Worm (Caenorhabditis elegans) whole organism, L3 larva: ENCODE results near the gene F46H5.3.

Experiments
- R02D3.7 ChIP-seq: fragments of 150-350 bp; optimal IDR thresholded peaks from 2 replicates; lab custom pipeline; 2014; ENCODE audit warnings: missing biosample characterization, missing genetic modification characterization
- ZK546.5 ChIP-seq: sonication (generic microtip); optimal IDR thresholded peaks from 2 replicates; lab custom pipeline; 2017; ENCODE audit warnings: missing biosample characterization, missing genetic modification characterization
- ama-1 ChIP-seq: fragments of 150-350 bp; optimal IDR thresholded peaks from 2 replicates; lab custom pipeline; 2018
- ceh-82 ChIP-seq: fragments of 150-350 bp; optimal IDR thresholded peaks from 2 replicates; lab custom pipeline; 2014; ENCODE audit warnings: missing biosample characterization, missing genetic modification characterization
- ceh-9 ChIP-seq: sonication (generic microtip); optimal IDR thresholded peaks from 2 replicates; lab custom pipeline; 2018; ENCODE audit warnings: missing biosample characterization, missing genetic modification characterization
- egl-27 ChIP-seq: sonication (generic microtip); optimal IDR thresholded peaks from 4 replicates; lab custom pipeline; 2017; ENCODE audit warnings: missing biosample characterization, missing genetic modification reagents, missing genetic modification characterization
- egl-5 ChIP-seq: fragments of 150-350 bp; optimal IDR thresholded peaks from 2 replicates; lab custom pipeline; 2017; ENCODE audit warnings: missing biosample characterization, missing genetic modification reagents, missing genetic modification characterization, inconsistent platforms
- elt-1 ChIP-seq: fragments of 150-350 bp; optimal IDR thresholded peaks from 2 replicates; lab custom pipeline; 2014; ENCODE audit warnings: missing biosample characterization, missing genetic modification characterization
- elt-2 ChIP-seq: sonication (generic microtip); optimal IDR thresholded peaks from 2 replicates; lab custom pipeline; 2016; ENCODE audit warnings: missing genetic modification reagents, mild to moderate bottlenecking, missing genetic modification characterization, missing compliant biosample characterization
- elt-3 ChIP-seq, 3 experiments: fragments of 150-350 bp in 1 of 3; sonication (generic microtip) in 2 of 3; optimal IDR thresholded peaks; 2 replicates in 2 of 3; 4 replicates in 1 of 3; lab custom pipeline; 2014 to 2017; ENCODE audit warnings: missing biosample characterization in 3 of 3, missing genetic modification characterization in 3 of 3
- fkh-10 ChIP-seq: sonication (generic microtip); optimal IDR thresholded peaks from 2 replicates; lab custom pipeline; 2017; ENCODE audit warnings: missing biosample characterization, missing genetic modification reagents, missing genetic modification characterization
- hmg-11 ChIP-seq: sonication (generic microtip); optimal IDR thresholded peaks from 2 replicates; lab custom pipeline; 2016; ENCODE audit warnings: missing genetic modification characterization, missing compliant biosample characterization
- lin-15B ChIP-seq: fragments of 150-350 bp; optimal IDR thresholded peaks from 2 replicates; lab custom pipeline; 2014; ENCODE audit warnings: missing biosample characterization, missing genetic modification characterization
- lin-39 ChIP-seq: fragments of 150-350 bp; optimal IDR thresholded peaks from 2 replicates; lab custom pipeline; 2018; ENCODE audit warnings: missing biosample characterization, missing genetic modification reagents, missing genetic modification characterization
- lsy-12 ChIP-seq: sonication (generic microtip); optimal IDR thresholded peaks from 2 replicates; lab custom pipeline; 2016; ENCODE audit warnings: mild to moderate bottlenecking, missing genetic modification characterization, missing compliant biosample characterization
- mdl-1 ChIP-seq: fragments of 150-350 bp; optimal IDR thresholded peaks from 2 replicates; lab custom pipeline; 2014; ENCODE audit warnings: missing biosample characterization, missing genetic modification characterization
- mml-1 ChIP-seq: fragments of 150-350 bp; sonication (generic microtip); optimal IDR thresholded peaks from 3 replicates; lab custom pipeline; 2014; ENCODE audit warnings: missing biosample characterization, missing genetic modification characterization
- nfya-1 ChIP-seq: sonication (generic microtip); optimal IDR thresholded peaks from 2 replicates; lab custom pipeline; 2017; ENCODE audit warnings: missing genetic modification characterization, mild to moderate bottlenecking, missing compliant biosample characterization, antibody characterized with exemption, moderate library complexity; ENCODE audit not compliant: insufficient read depth
- nhr-12 ChIP-seq: fragments of 150-350 bp; optimal IDR thresholded peaks from 2 replicates; lab custom pipeline; 2014; ENCODE audit warnings: missing biosample characterization, missing genetic modification characterization
- nhr-23 ChIP-seq: fragments of 150-350 bp; optimal IDR thresholded peaks from 2 replicates; lab custom pipeline; 2014; ENCODE audit warnings: missing biosample characterization, missing genetic modification reagents, missing genetic modification characterization
- nhr-237 ChIP-seq: fragments of 150-350 bp; optimal IDR thresholded peaks from 2 replicates; lab custom pipeline; 2014; ENCODE audit warnings: missing biosample characterization, missing genetic modification characterization
- nhr-28 ChIP-seq: fragments of 150-350 bp; optimal IDR thresholded peaks from 2 replicates; lab custom pipeline; 2014; ENCODE audit warnings: missing biosample characterization, missing genetic modification characterization
- nhr-43 ChIP-seq: sonication (generic microtip); optimal IDR thresholded peaks from 2 replicates; lab custom pipeline; 2016; ENCODE audit warnings: mild to moderate bottlenecking, missing genetic modification characterization, missing compliant biosample characterization; ENCODE audit not compliant: poor library complexity, severe bottlenecking
- nhr-67 ChIP-seq: fragments of 150-350 bp; optimal IDR thresholded peaks from 2 replicates; lab custom pipeline; 2014; ENCODE audit warnings: missing biosample characterization, missing genetic modification characterization
- nhr-76 ChIP-seq: fragments of 150-350 bp; sonication (generic microtip); optimal IDR thresholded peaks from 5 replicates; lab custom pipeline; 2014; ENCODE audit warnings: missing biosample characterization, missing genetic modification characterization
- pha-4 ChIP-seq: fragments of 150-350 bp; optimal IDR thresholded peaks from 2 replicates; lab custom pipeline; 2014; ENCODE audit warnings: missing biosample characterization, missing genetic modification reagents, missing genetic modification characterization
- pqm-1 ChIP-seq: fragments of 150-350 bp; optimal IDR thresholded peaks from 2 replicates; lab custom pipeline; 2017; ENCODE audit warnings: missing biosample characterization, missing genetic modification characterization, inconsistent platforms
- sea-2 ChIP-seq: fragments of 150-350 bp; sonication (generic microtip); optimal IDR thresholded peaks from 4 replicates; lab custom pipeline; 2014; ENCODE audit warnings: missing biosample characterization, missing genetic modification reagents, missing genetic modification characterization
- snpc-4 ChIP-seq: fragments of 150-350 bp; optimal IDR thresholded peaks from 2 replicates; lab custom pipeline; 2014; ENCODE audit warnings: missing biosample characterization, missing genetic modification characterization
- tbx-2 ChIP-seq: sonication (generic microtip); optimal IDR thresholded peaks from 2 replicates; lab custom pipeline; 2016; ENCODE audit warnings: mild to moderate bottlenecking, missing genetic modification characterization, missing compliant biosample characterization
- unc-62 ChIP-seq: fragments of 150-350 bp; sonication (generic microtip); optimal IDR thresholded peaks from 4 replicates; lab custom pipeline; 2014; ENCODE audit warnings: missing biosample characterization, missing genetic modification reagents, missing genetic modification characterization
- ztf-11 ChIP-seq: fragments of 150-350 bp; optimal IDR thresholded peaks from 2 replicates; lab custom pipeline; 2014; ENCODE audit warnings: missing biosample characterization, missing genetic modification characterization

F46H5.3 gene

DNA sequence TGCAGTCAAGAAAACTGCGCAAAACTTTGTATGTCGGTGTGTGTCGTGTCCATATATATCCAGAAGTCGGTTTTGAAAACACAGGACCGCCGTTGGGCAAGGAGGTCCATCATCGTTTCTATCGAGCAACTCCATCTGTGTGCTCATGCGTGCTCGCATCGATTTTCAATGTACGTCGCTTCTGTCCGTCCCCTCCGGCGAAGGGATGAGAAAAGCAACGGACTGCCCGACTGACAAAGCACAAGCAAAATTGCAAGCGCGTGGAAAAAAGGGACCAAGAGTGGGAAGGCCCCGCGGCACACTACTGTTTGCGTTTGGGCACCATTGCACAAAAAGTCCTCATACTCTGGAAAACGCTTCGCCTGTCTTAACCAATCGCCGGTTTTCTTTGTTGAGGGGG is 16.1 kb downstream of the F46H5.3 start:
- TF ChIP-seq snpc-4 (tag; lab: Kevin White, UChicago): peak; percentile 2
- no peak for TF ChIP-seq nhr-67 (tag; lab: Kevin White, UChicago)
- no peak for TF ChIP-seq mdl-1 (tag; lab: Kevin White, UChicago)
- TF ChIP-seq lin-15B (tag; lab: Kevin White, UChicago): no peak
- no peak for TF ChIP-seq ceh-82
- TF ChIP-seq nhr-76: no peak
- no peak for TF ChIP-seq egl-5 (tag; lab: Kevin White, UChicago)
- no peak for TF ChIP-seq sea-2
- peak; percentile 63 for TF ChIP-seq lin-39 (tag; lab: Kevin White, UChicago)
- no peak for TF ChIP-seq pha-4
- no peak for TF ChIP-seq tbx-2 (tag; lab: Kevin White, UChicago)
- TF ChIP-seq elt-1 (tag; lab: Kevin White, UChicago): no peak
- no peak for TF ChIP-seq ztf-11
- peak; percentile 44 for TF ChIP-seq nfya-1 (tag; lab: Kevin White, UChicago)
- TF ChIP-seq lsy-12: no peak
- no peak for TF ChIP-seq R02D3.7
- TF ChIP-seq nhr-12 (tag; lab: Kevin White, UChicago): no peak
- TF ChIP-seq unc-62: no peak
- TF ChIP-seq elt-3 (tag; optimal IDR thresholded peaks at IDR 0.05; lab: Kevin White, UChicago): no peak
- no peak for TF ChIP-seq nhr-43
- TF ChIP-seq ama-1 (lab: Kevin White, UChicago): no peak
- no peak for TF ChIP-seq elt-2
- TF ChIP-seq mml-1: no peak

DNA sequence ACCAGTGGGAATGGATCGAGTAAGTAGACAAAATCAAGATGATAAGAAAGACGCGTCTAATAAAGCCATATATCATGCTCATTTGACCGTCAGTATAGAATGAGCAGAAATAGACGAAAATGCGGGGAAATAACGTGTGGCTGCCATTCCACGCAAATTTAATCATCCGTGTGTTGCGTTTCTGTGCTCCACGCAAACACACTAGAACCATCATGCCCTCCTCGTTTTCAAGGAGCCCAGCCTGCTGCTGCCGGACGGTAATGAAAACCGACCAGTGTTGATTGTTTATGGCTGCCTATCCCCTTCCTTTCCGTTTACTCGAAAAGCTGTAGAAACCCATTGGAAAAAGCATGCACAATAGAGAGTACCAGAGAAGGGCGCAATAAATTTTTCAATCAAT is 18.3 kb downstream of the F46H5.3 start:
- TF ChIP-seq nhr-28 (no peak), lin-15B (tag; lab: Kevin White, UChicago) (no peak), pqm-1 (tag; lab: Kevin White, UChicago) (no peak), nhr-23 (tag; lab: Kevin White, UChicago) (no peak), ceh-9 (tag; lab: Kevin White, UChicago) (no peak)

DNA sequence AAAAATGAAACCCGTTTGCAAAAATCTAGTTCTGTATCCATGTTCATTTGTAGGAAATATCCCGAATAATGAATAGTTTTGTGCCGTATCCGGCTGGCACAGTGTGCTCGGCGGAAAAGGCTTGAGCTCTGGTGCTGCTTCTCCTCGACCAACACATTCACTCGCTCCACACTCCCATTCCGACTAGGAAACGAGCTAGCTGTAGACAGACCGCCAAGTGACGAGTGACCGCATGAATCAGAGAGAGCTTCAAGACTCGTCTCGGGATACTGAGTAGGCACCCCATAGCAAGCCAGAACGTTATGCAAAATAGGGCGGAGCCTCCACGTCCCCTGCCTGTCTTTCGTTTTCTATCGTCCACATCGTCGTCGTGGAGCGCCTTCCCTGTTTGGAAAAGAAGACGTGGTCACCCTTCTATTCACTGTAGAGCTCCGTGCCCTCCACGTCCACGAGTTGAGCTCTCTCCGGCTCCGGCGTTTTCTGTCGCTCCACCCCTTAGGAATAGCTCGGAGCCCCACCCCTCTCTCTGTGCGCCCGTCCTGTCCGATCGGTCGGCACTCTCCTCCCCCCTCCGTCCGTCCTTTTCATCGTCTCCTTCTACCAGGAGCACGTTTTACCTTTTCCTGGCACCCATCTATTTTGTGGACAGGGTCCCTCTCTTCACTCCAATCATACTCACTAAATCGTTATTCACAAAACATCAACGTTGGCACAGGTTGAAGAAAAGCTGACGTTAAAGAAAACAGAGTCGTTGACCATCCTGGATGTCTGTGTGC is 20.6 kb downstream of the F46H5.3 start, which contains the start of gene syd-9:
Gene syd-9 (plus strand): TSS at position 394 of the 776 bp plus-strand sequence.
- TF ChIP-seq nhr-237 (no peak), lsy-12 (no peak), hmg-11 (tag; lab: Kevin White, UChicago) (peak; percentile 12), lin-39 (tag; lab: Kevin White, UChicago) (peak; percentile 31), nfya-1 (tag; lab: Kevin White, UChicago) (peak; percentile 9), fkh-10 (GFP tag; lab: Kevin White, UChicago) (no peak), ceh-82 (no peak)

DNA sequence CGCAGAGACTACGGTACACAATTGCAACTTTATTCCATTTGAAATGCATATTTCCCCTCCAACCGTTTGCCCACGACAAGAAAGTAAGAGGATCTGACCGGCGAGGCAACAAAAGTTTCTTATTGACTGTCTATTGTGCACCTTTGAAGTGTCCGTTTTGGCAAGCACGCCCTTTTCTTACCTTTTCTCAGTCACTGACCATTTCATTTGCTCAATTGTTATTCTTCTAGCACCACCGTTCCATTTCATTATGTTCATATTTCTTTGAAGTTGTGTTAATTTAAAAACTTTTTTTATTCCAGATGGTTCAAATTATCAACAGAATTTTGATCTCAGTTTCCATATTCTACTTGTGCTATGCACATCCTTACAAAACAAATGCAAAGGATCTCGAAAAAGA is 27.1 kb downstream of the F46H5.3 start, which contains the start of gene spp-22:
Gene spp-22 (plus strand): TSS at position 301 of the 400 bp plus-strand sequence.
- TF ChIP-seq ZK546.5 (tag; lab: Kevin White, UChicago) (no peak), fkh-10 (GFP tag; lab: Kevin White, UChicago) (no peak), hmg-11 (tag; lab: Kevin White, UChicago) (no peak)

DNA sequence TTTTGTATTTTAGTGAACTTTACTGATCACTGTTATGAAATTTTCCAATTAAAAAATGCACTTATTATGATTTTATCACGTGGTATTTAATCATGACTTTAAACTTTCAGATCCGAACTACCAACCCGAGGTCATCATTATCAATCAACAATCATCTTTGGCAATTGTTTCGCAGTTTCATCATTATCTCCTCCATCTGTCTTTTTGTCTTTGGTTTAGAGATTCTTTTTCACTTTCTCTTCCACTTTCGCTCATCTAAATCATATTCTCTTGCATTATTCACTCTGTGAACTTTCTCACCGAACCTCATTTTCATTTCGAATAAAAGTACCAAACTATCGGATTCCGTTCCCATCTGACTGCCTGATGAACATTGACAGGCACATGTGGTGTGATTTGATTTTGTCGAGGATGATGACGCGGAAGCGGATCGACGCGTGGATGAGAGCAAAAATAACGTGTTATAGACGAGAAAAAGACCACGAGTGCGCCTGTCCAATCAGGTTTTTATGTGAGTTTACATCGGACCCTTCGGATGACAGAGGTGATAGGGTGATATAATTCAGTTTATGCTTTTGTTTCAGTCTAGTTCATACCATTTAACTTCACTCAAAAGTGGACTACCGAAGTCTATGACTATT is 27.9 kb downstream of the F46H5.3 start:
- peak; percentile 53 for TF ChIP-seq egl-5 (tag; lab: Kevin White, UChicago)
- peak; percentile 71 for TF ChIP-seq nfya-1 (tag; lab: Kevin White, UChicago)
- TF ChIP-seq R02D3.7: no peak
- no peak for TF ChIP-seq egl-27 (tag; lab: Kevin White, UChicago)
- no peak for TF ChIP-seq unc-62
- no peak for TF ChIP-seq nhr-23 (tag; lab: Kevin White, UChicago)
